Fruit fly (Drosophila melanogaster): Measurements from ENCODE around the gene CG13318.

The CG13318 gene

DNA sequence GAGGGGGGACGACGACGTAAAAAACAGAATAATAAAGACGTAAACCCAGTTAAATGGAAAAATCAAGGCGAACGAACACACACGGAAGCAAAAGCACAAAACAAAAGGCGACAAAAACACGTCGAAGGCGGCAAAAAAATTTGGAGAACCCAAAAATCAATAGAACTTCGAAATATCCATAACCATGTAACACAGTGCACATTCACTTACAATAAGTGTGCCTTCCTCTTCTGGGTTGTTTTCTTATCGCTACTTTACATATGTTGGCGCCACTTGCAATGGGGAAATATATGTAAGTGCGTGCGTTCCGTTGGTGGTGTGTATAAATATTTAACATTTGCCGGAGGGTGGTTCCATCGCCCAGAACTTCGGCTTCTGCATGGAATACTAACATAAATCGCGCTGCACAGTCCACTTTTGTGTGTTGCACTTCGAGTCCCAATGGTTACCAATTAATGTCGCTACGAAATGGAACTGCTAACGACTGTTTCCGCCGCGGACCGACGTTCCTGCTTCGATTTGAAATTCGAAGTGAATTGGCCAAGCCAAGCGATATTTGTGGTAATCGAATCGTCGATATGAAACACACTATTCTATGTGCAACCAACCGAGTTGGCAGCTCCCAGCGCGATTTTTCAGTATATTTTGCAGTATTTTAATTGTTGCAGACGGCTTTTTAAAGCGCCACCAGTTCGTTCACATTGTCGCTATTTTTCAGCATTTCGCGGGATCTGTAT, 25.2 kb downstream of the CG13318 start, which contains the start of the genes CG9801 and Nasp (continued):
- TF ChIP-seq CG1832 (GFP tag; optimal IDR thresholded peaks at IDR 0.05) (no peak), eyg (GFP tag; optimal IDR thresholded peaks at IDR 0.05) (no peak), Oaz (GFP tag; IDR thresholded peaks at IDR 0.05) (no peak), CG8944 (GFP tag; optimal IDR thresholded peaks at IDR 0.05) (peak; percentile 10), CG11560 (tag; IDR thresholded peaks at IDR 0.05) (peak; percentile 65; the same call in 2 of the 3 replicates), Kr (GFP tag; optimal IDR thresholded peaks at IDR 0.05) (no peak), ssp (GFP tag; IDR thresholded peaks at IDR 0.05) (peak; percentile 45; the same call in 1 of the 2 replicates), CG12391 (tag; optimal IDR thresholded peaks at IDR 0.05) (peak; percentile 44), CG3281 (GFP tag; optimal IDR thresholded peaks at IDR 0.05) (peak; percentile 11), bcd (GFP tag; optimal IDR thresholded peaks at IDR 0.05) (peak; percentile 28), run (tag; optimal IDR thresholded peaks at IDR 0.05) (peak; percentile 41), CG11456 (GFP tag; IDR thresholded peaks at IDR 0.05) (0 out of 3 replicates have a peak, but pooled peaks have one; percentile 13), tap (tag; optimal IDR thresholded peaks at IDR 0.05) (no peak), Dref (GFP tag; IDR thresholded peaks at IDR 0.05) (peak; percentile 90), vfl (GFP tag; optimal IDR thresholded peaks at IDR 0.05) (peak; percentile 21), CG1024 (GFP tag; IDR thresholded peaks at IDR 0.05) (no peak), Doc3 (GFP tag; IDR thresholded peaks at IDR 0.05; ENCODE audit: partially characterized antibody) (peak; percentile 49; the same call in 2 of the 3 replicates), CG8290 (GFP tag; optimal IDR thresholded peaks at IDR 0.05) (peak; percentile 51), CG8290 (tag; optimal IDR thresholded peaks at IDR 0.05) (peak in 1 of 2 experiments; percentile 75), da (GFP tag; optimal IDR thresholded peaks at IDR 0.05) (no peak), CG10321 (GFP tag; IDR thresholded peaks at IDR 0.05) (no peak), inv (GFP tag; IDR thresholded peaks at IDR 0.05; ENCODE audit: partially characterized antibody) (peak; percentile 64), gem (tag; optimal IDR thresholded peaks at IDR 0.05) (no peak), CG7745 (tag; optimal IDR thresholded peaks at IDR 0.05) (no peak), HmgZ (tag; optimal IDR thresholded peaks at IDR 0.05) (peak; percentile 76), jumu (GFP tag; optimal IDR thresholded peaks at IDR 0.05) (peak; percentile 46), CG30403 (GFP tag; optimal IDR thresholded peaks at IDR 0.05) (peak; percentile 31), ara (GFP tag; IDR thresholded peaks at IDR 0.05) (no peak), bigmax (GFP tag; optimal IDR thresholded peaks at IDR 0.05) (no peak), CG15073 (GFP tag; optimal IDR thresholded peaks at IDR 0.05) (no peak), CG1603 (tag; optimal IDR thresholded peaks at IDR 0.05) (peak; percentile 84), peb (GFP tag; IDR thresholded peaks at IDR 0.05) (0 out of 2 replicates have a peak, but pooled peaks have one; percentile 30), wdn (GFP tag; IDR thresholded peaks at IDR 0.05) (peak; percentile 38; the same call in 1 of the 2 replicates), Med (GFP tag) (peak; percentile 92), CG10366 (GFP tag; IDR thresholded peaks at IDR 0.05) (peak; percentile 9; the same call in 1 of the 2 replicates), CG14710 (tag; optimal IDR thresholded peaks at IDR 0.05) (peak; percentile 67), nom (GFP tag; optimal IDR thresholded peaks at IDR 0.05) (no peak), tio (GFP tag; optimal IDR thresholded peaks at IDR 0.05) (no peak), Opbp (GFP tag; IDR thresholded peaks at IDR 0.05; ENCODE audit: partially characterized antibody) (peak; percentile 77), CG1233 (GFP tag; optimal IDR thresholded peaks at IDR 0.05) (no peak), bab2 (GFP tag; optimal IDR thresholded peaks at IDR 0.05) (no peak), gce (GFP tag; IDR thresholded peaks at IDR 0.05) (0 out of 3 replicates have a peak, but pooled peaks have one; percentile 15), Asciz (GFP tag; optimal IDR thresholded peaks at IDR 0.05) (no peak), Six4 (GFP tag; optimal IDR thresholded peaks at IDR 0.05) (no peak), CG13287 (GFP tag; IDR thresholded peaks at IDR 0.05; ENCODE audit: partially characterized antibody) (peak; percentile 79), CG11695 (GFP tag; IDR thresholded peaks at IDR 0.05) (no peak), insv (GFP tag; optimal IDR thresholded peaks at IDR 0.05) (peak in 1 of 2 experiments; percentile 10), crc (GFP tag; optimal IDR thresholded peaks at IDR 0.05) (no peak), CHES-1-like (GFP tag; optimal IDR thresholded peaks at IDR 0.05) (peak; percentile 62), CG34376 (GFP tag; optimal IDR thresholded peaks at IDR 0.05) (no peak)

Data from whole organism, embryonic.